Worm (Caenorhabditis elegans) whole organism, L3 larva: ENCODE measurements around the gene C54F6.12.
"Not testable (repeated sequence)": the region's sequence is repeated elsewhere in the genome, so short reads cannot be mapped to it uniquely, and the experiment has no call there.

Experiments used
- ZK546.5 ChIP-seq: sonication (generic microtip); optimal IDR thresholded peaks from 2 replicates; lab custom pipeline; 2017; ENCODE audit warnings: missing biosample characterization, missing genetic modification characterization
- ama-1 ChIP-seq: fragments of 150-350 bp; optimal IDR thresholded peaks from 2 replicates; lab custom pipeline; 2018
- fkh-2 ChIP-seq: fragments of 150-350 bp; optimal IDR thresholded peaks from 2 replicates; lab custom pipeline; 2014; ENCODE audit warnings: missing biosample characterization, missing genetic modification reagents, missing genetic modification characterization
- fos-1 ChIP-seq: fragments of 150-350 bp; optimal IDR thresholded peaks from 2 replicates; lab custom pipeline; 2014; ENCODE audit warnings: missing biosample characterization, missing genetic modification characterization
- lin-15B ChIP-seq: fragments of 150-350 bp; optimal IDR thresholded peaks from 2 replicates; lab custom pipeline; 2014; ENCODE audit warnings: missing biosample characterization, missing genetic modification characterization
- lsy-12 ChIP-seq: sonication (generic microtip); optimal IDR thresholded peaks from 2 replicates; lab custom pipeline; 2016; ENCODE audit warnings: mild to moderate bottlenecking, missing genetic modification characterization, missing compliant biosample characterization
- mdl-1 ChIP-seq: fragments of 150-350 bp; optimal IDR thresholded peaks from 2 replicates; lab custom pipeline; 2014; ENCODE audit warnings: missing biosample characterization, missing genetic modification characterization
- nhr-11 ChIP-seq: fragments of 150-350 bp; optimal IDR thresholded peaks from 2 replicates; lab custom pipeline; 2014; ENCODE audit warnings: missing biosample characterization, missing genetic modification characterization
- nhr-237 ChIP-seq: fragments of 150-350 bp; optimal IDR thresholded peaks from 2 replicates; lab custom pipeline; 2014; ENCODE audit warnings: missing biosample characterization, missing genetic modification characterization
- nhr-28 ChIP-seq: fragments of 150-350 bp; optimal IDR thresholded peaks from 2 replicates; lab custom pipeline; 2014; ENCODE audit warnings: missing biosample characterization, missing genetic modification characterization
- nhr-76 ChIP-seq: fragments of 150-350 bp; sonication (generic microtip); optimal IDR thresholded peaks from 5 replicates; lab custom pipeline; 2014; ENCODE audit warnings: missing biosample characterization, missing genetic modification characterization
- sea-2 ChIP-seq: fragments of 150-350 bp; sonication (generic microtip); optimal IDR thresholded peaks from 4 replicates; lab custom pipeline; 2014; ENCODE audit warnings: missing biosample characterization, missing genetic modification reagents, missing genetic modification characterization
- unc-39 ChIP-seq: sonication (generic microtip); optimal IDR thresholded peaks from 4 replicates; lab custom pipeline; 2017; ENCODE audit warnings: missing biosample characterization, missing genetic modification characterization

- not testable (repeated sequence) for TF ChIP-seq unc-39; nhr-11 (tag; lab: Kevin White, UChicago); lsy-12; fkh-2 (tag; lab: Kevin White, UChicago); ZK546.5; sea-2 (GFP tag; lab: Kevin White, UChicago); lin-15B (tag; lab: Kevin White, UChicago); mdl-1 (tag; lab: Kevin White, UChicago); nhr-76 (tag; lab: Kevin White, UChicago); nhr-237 (tag; lab: Kevin White, UChicago); ama-1 (lab: Kevin White, UChicago); nhr-28 (tag; lab: Kevin White, UChicago); fos-1 (tag; lab: Kevin White, UChicago)
Observed at ce11 chrV:7548499-7548898, 10.6 kb upstream of the C54F6.12 start.
